Fruit fly (Drosophila melanogaster) whole organism, embryonic: ENCODE measurements around the gene Nup107.

Experiments used
- CG10209 ChIP-seq: fragments of 200-800 bp; sonication (Bioruptor generic); optimal IDR thresholded peaks from 3 replicates; lab custom pipeline; 2017; ENCODE audit warnings: missing biosample characterization, mild to moderate bottlenecking, missing genetic modification characterization, missing genetic modification reagents
- CG10959 ChIP-seq: fragments of 200-800 bp; sonication (Bioruptor generic); IDR thresholded peaks from 2 replicates; pipeline ENCODE4 v1.3.6; 2022; ENCODE audit warnings: missing biosample characterization, missing genetic modification characterization
- CG12769 ChIP-seq: fragments of 200-800 bp; sonication (Bioruptor generic); optimal IDR thresholded peaks from 2 replicates; lab custom pipeline; 2019; ENCODE audit warnings: missing biosample characterization, mild to moderate bottlenecking, missing genetic modification characterization, moderate library complexity
- CG12942 ChIP-seq: fragments of 200-800 bp; sonication (Bioruptor generic); optimal IDR thresholded peaks from 3 replicates; lab custom pipeline; 2016; ENCODE audit warnings: missing biosample characterization, missing genetic modification characterization
- CG14667 ChIP-seq: fragments of 200-800 bp; sonication (Bioruptor generic); IDR thresholded peaks from 2 replicates; pipeline ENCODE4 v1.3.6; 2022; ENCODE audit warnings: missing biosample characterization, missing genetic modification characterization
- CG15011 ChIP-seq: fragments of 200-800 bp; sonication (Bioruptor generic); optimal IDR thresholded peaks from 3 replicates; lab custom pipeline; 2018; ENCODE audit warnings: missing biosample characterization, mild to moderate bottlenecking, missing genetic modification characterization
- CG15073 ChIP-seq: fragments of 200-800 bp; sonication (Bioruptor generic); optimal IDR thresholded peaks from 2 replicates; lab custom pipeline; 2016; ENCODE audit warnings: missing biosample characterization, missing genetic modification characterization
- CG15514 ChIP-seq: fragments of 200-800 bp; sonication (Bioruptor generic); optimal IDR thresholded peaks from 3 replicates; lab custom pipeline; 2017; ENCODE audit warnings: missing biosample characterization, missing genetic modification characterization, mild to moderate bottlenecking, moderate library complexity, missing genetic modification reagents
- CG17568 ChIP-seq: fragments of 200-800 bp; sonication (Bioruptor generic); optimal IDR thresholded peaks from 2 replicates; lab custom pipeline; 2018; ENCODE audit warnings: missing biosample characterization, mild to moderate bottlenecking, missing genetic modification characterization, moderate library complexity
- CG17612 ChIP-seq: fragments of 200-800 bp; sonication (Bioruptor generic); IDR thresholded peaks from 2 replicates; pipeline ENCODE4 v1.3.6; 2022; ENCODE audit warnings: missing biosample characterization, missing genetic modification characterization
- CG18619 ChIP-seq: fragments of 200-800 bp; sonication (Bioruptor generic); optimal IDR thresholded peaks from 3 replicates; lab custom pipeline; 2017; ENCODE audit warnings: missing biosample characterization, mild to moderate bottlenecking, missing genetic modification characterization
- CG2712 ChIP-seq: fragments of 200-800 bp; optimal IDR thresholded peaks from 3 replicates; lab custom pipeline; 2019; ENCODE audit warnings: missing biosample characterization, mild to moderate bottlenecking, missing genetic modification characterization, moderate library complexity
- CG31388 ChIP-seq: fragments of 200-800 bp; sonication (Bioruptor generic); optimal IDR thresholded peaks from 2 replicates; lab custom pipeline; 2016; ENCODE audit warnings: missing biosample characterization, missing genetic modification characterization
- CG3726 ChIP-seq: fragments of 200-800 bp; sonication (Bioruptor generic); IDR thresholded peaks from 3 replicates; pipeline ENCODE4, ENCODE4 v1.3.6; 2022; ENCODE audit warnings: missing biosample characterization, missing genetic modification characterization
- CG3995 ChIP-seq: fragments of 200-800 bp; sonication (Bioruptor generic); optimal IDR thresholded peaks from 3 replicates; lab custom pipeline; 2016; ENCODE audit warnings: missing biosample characterization, missing genetic modification characterization
- CG6683 ChIP-seq: fragments of 200-800 bp; sonication (Bioruptor generic); optimal IDR thresholded peaks from 2 replicates; lab custom pipeline; 2017; ENCODE audit warnings: missing biosample characterization, mild to moderate bottlenecking, missing genetic modification characterization, missing genetic modification reagents
- CG7963 ChIP-seq: fragments of 200-800 bp; sonication (Bioruptor generic); IDR thresholded peaks from 3 replicates; pipeline ENCODE4 v1.3.6; 2022; ENCODE audit warnings: missing biosample characterization, missing genetic modification characterization; ENCODE audit not compliant: partially characterized antibody
- CG8924 ChIP-seq: fragments of 200-800 bp; optimal IDR thresholded peaks from 3 replicates; lab custom pipeline; 2019; ENCODE audit warnings: missing biosample characterization, mild to moderate bottlenecking, missing genetic modification characterization, moderate library complexity
- CoRest ChIP-seq: fragments of 200-800 bp; sonication (Bioruptor generic); optimal IDR thresholded peaks from 3 replicates; lab custom pipeline; 2018; ENCODE audit warnings: missing biosample characterization, mild to moderate bottlenecking, missing genetic modification characterization, moderate library complexity
- D19A ChIP-seq: fragments of 200-800 bp; optimal IDR thresholded peaks from 3 replicates; lab custom pipeline; 2019; ENCODE audit warnings: missing biosample characterization, mild to moderate bottlenecking, missing genetic modification characterization, moderate library complexity
- HmgZ ChIP-seq: fragments of 200-800 bp; sonication (Bioruptor generic); optimal IDR thresholded peaks from 2 replicates; lab custom pipeline; 2018; ENCODE audit warnings: missing biosample characterization, mild to moderate bottlenecking, missing genetic modification characterization
- Hmx ChIP-seq: fragments of 200-800 bp; sonication (Bioruptor generic); optimal IDR thresholded peaks from 2 replicates; lab custom pipeline; 2016; ENCODE audit warnings: missing biosample characterization, missing genetic modification characterization
- Oli ChIP-seq: fragments of 200-800 bp; sonication (Bioruptor generic); optimal IDR thresholded peaks from 2 replicates; lab custom pipeline; 2018; ENCODE audit warnings: missing biosample characterization, mild to moderate bottlenecking, missing genetic modification characterization, moderate library complexity
- PHDP ChIP-seq: fragments of 200-800 bp; sonication (Bioruptor generic); optimal IDR thresholded peaks from 3 replicates; lab custom pipeline; 2018; ENCODE audit warnings: missing biosample characterization, mild to moderate bottlenecking, missing genetic modification characterization, moderate library complexity
- Rfx ChIP-seq: fragments of 200-800 bp; sonication (Bioruptor generic); IDR thresholded peaks from 2 replicates; pipeline ENCODE4 v1.3.6; 2022; ENCODE audit warnings: missing biosample characterization, missing genetic modification characterization
- Six4 ChIP-seq: fragments of 200-800 bp; sonication (Bioruptor generic); optimal IDR thresholded peaks from 2 replicates; lab custom pipeline; 2016; ENCODE audit warnings: missing biosample characterization, missing genetic modification characterization
- abd-A ChIP-seq: fragments of 200-800 bp; sonication (Bioruptor generic); optimal IDR thresholded peaks from 3 replicates; lab custom pipeline; 2019; ENCODE audit warnings: missing biosample characterization, mild to moderate bottlenecking, missing genetic modification characterization, moderate library complexity
- aop ChIP-seq: fragments of 200-800 bp; sonication (Bioruptor generic); IDR thresholded peaks from 2 replicates; pipeline ENCODE4 v1.3.6; 2022; ENCODE audit warnings: missing biosample characterization, missing genetic modification characterization
- crp ChIP-seq, 2 experiments: fragments of 200-800 bp; sonication (Bioruptor generic); optimal IDR thresholded peaks; 2 replicates in 1 of 2; 3 replicates in 1 of 2; lab custom pipeline; 2017; ENCODE audit warnings: missing biosample characterization in 2 of 2, missing genetic modification characterization in 2 of 2, mild to moderate bottlenecking in 1 of 2, moderate library complexity in 1 of 2
- dmrt11E ChIP-seq: fragments of 200-800 bp; sonication (Bioruptor generic); optimal IDR thresholded peaks from 3 replicates; lab custom pipeline; 2018; ENCODE audit warnings: missing biosample characterization, mild to moderate bottlenecking, missing genetic modification characterization, moderate library complexity
- dmrt99B ChIP-seq: fragments of 200-800 bp; sonication (Bioruptor generic); optimal IDR thresholded peaks from 2 replicates; lab custom pipeline; 2018; ENCODE audit warnings: missing biosample characterization, mild to moderate bottlenecking, missing genetic modification characterization, moderate library complexity
- eyg ChIP-seq: fragments of 200-800 bp; sonication (Bioruptor generic); optimal IDR thresholded peaks from 3 replicates; lab custom pipeline; 2016; ENCODE audit warnings: missing biosample characterization, missing genetic modification characterization
- grau ChIP-seq: fragments of 200-800 bp; optimal IDR thresholded peaks from 3 replicates; lab custom pipeline; 2019; ENCODE audit warnings: missing biosample characterization, mild to moderate bottlenecking, missing genetic modification characterization, moderate library complexity
- grn ChIP-seq: fragments of 200-800 bp; sonication (Bioruptor generic); optimal IDR thresholded peaks from 3 replicates; lab custom pipeline; 2017; ENCODE audit warnings: missing biosample characterization, missing genetic modification characterization
- insv ChIP-seq, 2 experiments: fragments of 200-800 bp; sonication (Bioruptor generic); optimal IDR thresholded peaks; 3 replicates each; lab custom pipeline; 2016 to 2018; ENCODE audit warnings: missing biosample characterization in 2 of 2, missing genetic modification characterization in 2 of 2
- jigr1 ChIP-seq: fragments of 200-800 bp; sonication (Bioruptor generic); IDR thresholded peaks from 3 replicates; pipeline ENCODE4 v1.3.6; 2022; ENCODE audit warnings: missing biosample characterization, missing genetic modification characterization
- ken ChIP-seq: fragments of 200-800 bp; sonication (Bioruptor generic); IDR thresholded peaks from 3 replicates; pipeline ENCODE4 v1.3.6; 2022; ENCODE audit warnings: missing biosample characterization, missing genetic modification characterization
- lola ChIP-seq, 3 experiments: fragments of >200 bp in 2 of 3; fragments of 200-800 bp in 1 of 3; sonication (Bioruptor generic) in 1 of 3; optimal IDR thresholded peaks; 2 replicates each; lab custom pipeline; 2017 to 2019; ENCODE audit warnings: missing biosample characterization in 3 of 3, missing genetic modification characterization in 3 of 3, mild to moderate bottlenecking in 1 of 3, moderate library complexity in 1 of 3
- nerfin-2 ChIP-seq: fragments of 200-800 bp; sonication (Bioruptor generic); IDR thresholded peaks from 2 replicates; pipeline ENCODE4 v1.3.6; 2022; ENCODE audit warnings: missing biosample characterization, missing genetic modification characterization; ENCODE audit not compliant: partially characterized antibody
- pan ChIP-seq, 4 experiments: fragments of >200 bp in 3 of 4; fragments of 200-800 bp in 1 of 4; sonication (Bioruptor generic) in 1 of 4; optimal IDR thresholded peaks in 3 of 4; IDR thresholded peaks in 1 of 4; 2 replicates each; pipeline versions ENCODE4 v1.3.6 to Lab custom; 2017 to 2022; ENCODE audit warnings: missing biosample characterization in 2 of 4, missing genetic modification characterization in 2 of 4, mixed read lengths in 1 of 4
- pum ChIP-seq: fragments of 200-800 bp; sonication (Bioruptor generic); optimal IDR thresholded peaks from 2 replicates; lab custom pipeline; 2016; ENCODE audit warnings: missing biosample characterization, missing genetic modification characterization
- row ChIP-seq: fragments of 200-800 bp; sonication (Bioruptor generic); IDR thresholded peaks from 3 replicates; pipeline ENCODE4 v1.3.6; 2022; ENCODE audit warnings: missing biosample characterization, missing genetic modification characterization
- sc ChIP-seq, 3 experiments: fragments of >200 bp in 2 of 3; fragments of 200-800 bp in 1 of 3; sonication (Bioruptor generic) in 1 of 3; optimal IDR thresholded peaks; 2 replicates in 2 of 3; 3 replicates in 1 of 3; lab custom pipeline; 2017; ENCODE audit warnings: mild to moderate bottlenecking in 1 of 3, missing biosample characterization in 1 of 3, missing genetic modification characterization in 1 of 3, missing genetic modification reagents in 1 of 3
- sr ChIP-seq: fragments of 200-800 bp; sonication (Bioruptor generic); IDR thresholded peaks from 3 replicates; pipeline ENCODE4 v1.3.6; 2022; ENCODE audit warnings: missing biosample characterization, missing genetic modification characterization
- tap ChIP-seq: fragments of 200-800 bp; optimal IDR thresholded peaks from 3 replicates; lab custom pipeline; 2019; ENCODE audit warnings: missing biosample characterization, mild to moderate bottlenecking, missing genetic modification characterization, moderate library complexity
- tx ChIP-seq: fragments of 200-800 bp; sonication (Bioruptor generic); optimal IDR thresholded peaks from 2 replicates; lab custom pipeline; 2016; ENCODE audit warnings: missing biosample characterization, missing genetic modification characterization
- zf30C ChIP-seq: fragments of 200-800 bp; sonication (Bioruptor generic); optimal IDR thresholded peaks from 3 replicates; lab custom pipeline; 2018; ENCODE audit warnings: missing biosample characterization, mild to moderate bottlenecking, missing genetic modification characterization

Gene Nup107

dm6 chr2L:10689221-10690034, 46.4 kb downstream of the Nup107 start, which contains the start of gene CG7294 (continued):
- TF ChIP-seq CG7963 (GFP tag; lab: Robert Waterston, UW), result no peak
- TF ChIP-seq pum, result no peak
- no peak for TF ChIP-seq HmgZ
- peak; percentile 42 for TF ChIP-seq grn (GFP tag; lab: Kevin White, UChicago)
- TF ChIP-seq CG15073 (GFP tag; lab: Kevin White, UChicago), result no peak
- no peak for TF ChIP-seq CG17568 (GFP tag; lab: Kevin White, UChicago)
- TF ChIP-seq CG12942, result no peak
- TF ChIP-seq CG8924 (tag; lab: Kevin White, UChicago), result peak; percentile 25
- TF ChIP-seq CG18619 (GFP tag; lab: Kevin White, UChicago), result no peak
- TF ChIP-seq CG17612 (GFP tag; lab: Robert Waterston, UW), result no peak
- no peak for TF ChIP-seq CG6683 (GFP tag; lab: Kevin White, UChicago)
- no peak for TF ChIP-seq ken (GFP tag; lab: Robert Waterston, UW)
- TF ChIP-seq lola (GFP tag; optimal IDR thresholded peaks at IDR 0.05; lab: Kevin White, UChicago), result peak in 1 of 3 experiments; percentile 60
- TF ChIP-seq jigr1 (GFP tag; lab: Robert Waterston, UW), result no peak
- TF ChIP-seq CG3995 (GFP tag; lab: Kevin White, UChicago), result no peak
- peak; percentile 50 for TF ChIP-seq grau (tag; lab: Kevin White, UChicago)
- TF ChIP-seq aop (GFP tag; lab: Robert Waterston, UW), result no peak
- TF ChIP-seq row (GFP tag; lab: Robert Waterston, UW), result peak; percentile 21; the same call in 1 of the 3 replicates
- peak; percentile 56 for TF ChIP-seq dmrt11E (tag; lab: Kevin White, UChicago)
- no peak for TF ChIP-seq CG15514
- no peak for TF ChIP-seq CG3726 (GFP tag; lab: Robert Waterston, UW)
- no peak for TF ChIP-seq Six4 (GFP tag; lab: Kevin White, UChicago)
- no peak for TF ChIP-seq crp (GFP tag; optimal IDR thresholded peaks at IDR 0.05; lab: Kevin White, UChicago)
- peak; percentile 45 for TF ChIP-seq D19A (tag; lab: Kevin White, UChicago)
- no peak for TF ChIP-seq CG14667
- no peak for TF ChIP-seq pan (optimal IDR thresholded peaks at IDR 0.05; lab: Kevin White, UChicago)
- no peak for TF ChIP-seq pan (GFP tag; optimal IDR thresholded peaks at IDR 0.05 in 1 of 2, IDR thresholded peaks at IDR 0.05 in 1 of 2)
- peak; percentile 63 for TF ChIP-seq CG2712
- peak; percentile 19 for TF ChIP-seq dmrt99B
- peak; percentile 5 for TF ChIP-seq CG10209 (GFP tag; lab: Kevin White, UChicago)
- TF ChIP-seq CoRest (tag; lab: Kevin White, UChicago), result peak; percentile 35
- TF ChIP-seq zf30C, result no peak
- TF ChIP-seq tx (GFP tag; lab: Kevin White, UChicago), result no peak
- TF ChIP-seq Oli, result peak; percentile 1
- no peak for TF ChIP-seq Hmx (GFP tag; lab: Kevin White, UChicago)
- TF ChIP-seq Rfx (GFP tag; lab: Robert Waterston, UW), result no peak
- no peak for TF ChIP-seq CG15011 (GFP tag; lab: Kevin White, UChicago)
- no peak for TF ChIP-seq tap (tag; lab: Kevin White, UChicago)
- TF ChIP-seq PHDP, result peak; percentile 36
- TF ChIP-seq CG10959, result no peak
- no peak for TF ChIP-seq eyg
- TF ChIP-seq abd-A, result peak; percentile 8
- TF ChIP-seq sc (optimal IDR thresholded peaks at IDR 0.05; lab: Kevin White, UChicago), result no peak
- no peak for TF ChIP-seq sc (GFP tag; optimal IDR thresholded peaks at IDR 0.05; lab: Kevin White, UChicago)
- no peak for TF ChIP-seq CG31388
- TF ChIP-seq nerfin-2 (GFP tag; lab: Robert Waterston, UW), result no peak
- TF ChIP-seq CG12769 (tag; lab: Kevin White, UChicago), result no peak
- peak; percentile 72; the same call in 2 of the 3 replicates for TF ChIP-seq sr (GFP tag; lab: Robert Waterston, UW)
- TF ChIP-seq insv (GFP tag; optimal IDR thresholded peaks at IDR 0.05; lab: Kevin White, UChicago), result no peak
